Worm (Caenorhabditis elegans) whole organism, L1 larva: ENCODE results near the gene sru-7.
A peak's percentile ranks its signal among the peaks of the same experiment; 100 is the strongest.

Source experiments
- elt-2 ChIP-seq: sonication (generic microtip); optimal IDR thresholded peaks from 2 replicates; lab custom pipeline; 2016; ENCODE audit warnings: missing genetic modification characterization, mild to moderate bottlenecking, inconsistent platforms, missing compliant biosample characterization, missing genetic modification reagents
- nhr-19 ChIP-seq: fragments of 200-800 bp; sonication (Bioruptor generic); conservative IDR thresholded peaks from 2 replicates; pipeline ENCODE4 v1.3.6; 2022; ENCODE audit warnings: missing genetic modification characterization, missing compliant biosample characterization
- nhr-20 ChIP-seq: sonication (generic microtip); optimal IDR thresholded peaks from 2 replicates; lab custom pipeline; 2016; ENCODE audit warnings: mild to moderate bottlenecking, missing genetic modification characterization, missing compliant biosample characterization

Gene sru-7

DNA sequence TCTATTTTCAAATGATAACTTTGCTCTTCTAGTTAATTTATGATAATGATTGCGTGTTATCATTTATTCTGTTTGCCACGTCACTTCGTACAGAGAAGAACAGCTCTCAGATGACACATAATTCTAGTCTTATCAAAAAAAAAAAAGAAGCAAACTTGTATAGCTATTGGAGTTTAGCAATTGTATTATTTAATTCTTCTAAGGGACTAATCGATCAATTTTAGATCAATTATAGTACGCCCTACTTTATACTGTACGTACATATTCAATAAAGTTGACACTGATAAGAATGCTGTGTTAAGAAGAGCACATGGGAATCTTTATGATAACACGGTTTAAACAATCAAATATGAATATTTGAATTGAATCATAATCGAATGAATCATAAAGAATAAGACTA, 49.9 kb downstream of the sru-7 start:
- TF ChIP-seq elt-2 (tag; lab: Kevin White, UChicago) (peak; percentile 92), nhr-20 (peak; percentile 39), nhr-19 (GFP tag; lab: Robert Waterston, UW) (no peak)
